Fruit fly (Drosophila melanogaster) whole organism, adult: ENCODE measurements around the gene topi.

ENCODE experiments used
- CG11617 ChIP-seq: fragments of 200-800 bp; sonication (Bioruptor generic); optimal IDR thresholded peaks from 2 replicates; lab custom pipeline; 2017; ENCODE audit warnings: mild to moderate bottlenecking, missing biosample characterization, missing genetic modification reagents, missing genetic modification characterization
- CG12768 ChIP-seq: fragments of 200-800 bp; sonication (Bioruptor generic); optimal IDR thresholded peaks from 2 replicates; lab custom pipeline; 2017; ENCODE audit warnings: missing biosample characterization, missing genetic modification characterization, mild to moderate bottlenecking, moderate library complexity, missing genetic modification reagents
- CG14711 ChIP-seq: fragments of 200-800 bp; sonication (Bioruptor generic); optimal IDR thresholded peaks from 2 replicates; lab custom pipeline; 2018; ENCODE audit warnings: missing biosample characterization, mild to moderate bottlenecking, missing genetic modification characterization, moderate library complexity
- CG1620 ChIP-seq: fragments of 200-800 bp; sonication (Bioruptor generic); optimal IDR thresholded peaks from 2 replicates; lab custom pipeline; 2016; ENCODE audit warnings: missing biosample characterization, missing genetic modification characterization
- CG33017 ChIP-seq: fragments of 200-800 bp; sonication (Bioruptor generic); optimal IDR thresholded peaks from 2 replicates; lab custom pipeline; 2018; ENCODE audit warnings: missing biosample characterization, mild to moderate bottlenecking, missing genetic modification characterization, moderate library complexity
- CG5204 ChIP-seq: fragments of 200-800 bp; sonication (Bioruptor generic); optimal IDR thresholded peaks from 2 replicates; lab custom pipeline; 2016; ENCODE audit warnings: missing biosample characterization, missing genetic modification characterization
- CG7045 ChIP-seq: fragments of 200-800 bp; sonication (Bioruptor generic); optimal IDR thresholded peaks from 2 replicates; lab custom pipeline; 2017; ENCODE audit warnings: missing biosample characterization, mild to moderate bottlenecking, missing genetic modification characterization
- CG7101 ChIP-seq: fragments of 200-800 bp; sonication (Bioruptor generic); optimal IDR thresholded peaks from 2 replicates; lab custom pipeline; 2018; ENCODE audit warnings: missing biosample characterization, mild to moderate bottlenecking, missing genetic modification characterization, moderate library complexity
- Clk ChIP-seq: fragments of 200-800 bp; sonication (Bioruptor generic); optimal IDR thresholded peaks from 2 replicates; lab custom pipeline; 2017; ENCODE audit warnings: missing biosample characterization, missing genetic modification characterization
- Crg-1 ChIP-seq: fragments of 200-800 bp; sonication (Bioruptor generic); optimal IDR thresholded peaks from 2 replicates; lab custom pipeline; 2016; ENCODE audit warnings: missing biosample characterization, missing genetic modification characterization
- Hr96 ChIP-seq: fragments of 200-800 bp; sonication (Bioruptor generic); optimal IDR thresholded peaks from 2 replicates; lab custom pipeline; 2016; ENCODE audit warnings: missing biosample characterization, missing genetic modification characterization
- Mnt ChIP-seq: fragments of 200-800 bp; sonication (Bioruptor generic); optimal IDR thresholded peaks from 2 replicates; lab custom pipeline; 2016; ENCODE audit warnings: missing biosample characterization, mild to moderate bottlenecking, missing genetic modification characterization
- bab1 ChIP-seq: fragments of 200-800 bp; sonication (Bioruptor generic); optimal IDR thresholded peaks from 3 replicates; lab custom pipeline; 2019; ENCODE audit warnings: missing biosample characterization, mild to moderate bottlenecking, missing genetic modification characterization, moderate library complexity
- cic ChIP-seq: fragments of 200-800 bp; sonication (Bioruptor generic); optimal IDR thresholded peaks from 2 replicates; lab custom pipeline; 2017; ENCODE audit warnings: missing biosample characterization, mild to moderate bottlenecking, missing genetic modification characterization, moderate library complexity
- cnc ChIP-seq, 2 experiments: fragments of >200 bp; optimal IDR thresholded peaks; 2 replicates each; lab custom pipeline; 2017
- kay ChIP-seq: fragments of 200-800 bp; sonication (Bioruptor generic); peaks from one replicate; lab custom pipeline; 2016; ENCODE audit warnings: missing biosample characterization, missing genetic modification characterization, borderline replicate concordance
- ovo ChIP-seq: fragments of 200-800 bp; sonication (Bioruptor generic); optimal IDR thresholded peaks from 2 replicates; lab custom pipeline; 2016; ENCODE audit warnings: missing biosample characterization, missing genetic modification characterization
- pad ChIP-seq: fragments of 200-800 bp; sonication (Bioruptor generic); optimal IDR thresholded peaks from 3 replicates; lab custom pipeline; 2017; ENCODE audit warnings: missing biosample characterization, missing genetic modification characterization, mild to moderate bottlenecking, moderate library complexity, missing genetic modification reagents
- tj ChIP-seq: fragments of 200-800 bp; sonication (Bioruptor generic); optimal IDR thresholded peaks from 3 replicates; lab custom pipeline; 2017; ENCODE audit warnings: missing biosample characterization, mild to moderate bottlenecking, missing genetic modification characterization, moderate library complexity
- toe ChIP-seq: fragments of 200-800 bp; sonication (Bioruptor generic); optimal IDR thresholded peaks from 2 replicates; lab custom pipeline; 2016; ENCODE audit warnings: missing biosample characterization, missing genetic modification characterization

topi gene

dm6 chr3R:9777941-9778360 lies 3.0 kb downstream of the topi start, which contains the start of gene RpS29:
RpS29 (plus strand) TSS chr3R:9778042.
- TF ChIP-seq CG5204 (GFP tag; lab: Kevin White, UChicago) (no peak), CG11617 (GFP tag; lab: Kevin White, UChicago) (peak; percentile 83), CG33017 (peak; percentile 53), CG1620 (GFP tag; lab: Kevin White, UChicago) (peak; percentile 94), Crg-1 (GFP tag; lab: Kevin White, UChicago) (peak; percentile 93), cic (peak; percentile 74), tj (peak; percentile 50), Hr96 (GFP tag; lab: Kevin White, UChicago) (peak; percentile 87), cnc (optimal IDR thresholded peaks at IDR 0.05; lab: Kevin White, UChicago) (no peak), bab1 (peak; percentile 93), kay (GFP tag; lab: Kevin White, UChicago) (no peak), pad (GFP tag; lab: Kevin White, UChicago) (peak; percentile 71), Mnt (peak; percentile 90), Clk (peak; percentile 62), CG14711 (tag; lab: Kevin White, UChicago) (peak; percentile 69), CG7045 (GFP tag; lab: Kevin White, UChicago) (peak; percentile 42), CG12768 (GFP tag; lab: Kevin White, UChicago) (peak; percentile 70), ovo (GFP tag; lab: Kevin White, UChicago) (peak; percentile 73), toe (GFP tag; lab: Kevin White, UChicago) (peak; percentile 92), CG7101 (tag; lab: Kevin White, UChicago) (peak; percentile 86)

- TF ChIP-seq bab1 = no peak
Measured at dm6 chr3R:9779764-9780163, 4.8 kb downstream of the topi start, which contains the start of gene CG12947. CG12947 (plus strand) TSS chr3R:9780064.

dm6 chr3R:9783240-9783917 lies 8.5 kb downstream of the topi start:
- TF ChIP-seq CG14711 (tag; lab: Kevin White, UChicago) (peak; percentile 18), CG7101 (tag; lab: Kevin White, UChicago) (peak; percentile 16), CG33017 (peak; percentile 37), bab1 (peak; percentile 62), CG11617 (GFP tag; lab: Kevin White, UChicago) (no peak), cic (no peak), ovo (GFP tag; lab: Kevin White, UChicago) (peak; percentile 0)

dm6 chr3R:9784341-9785062 lies 9.6 kb downstream of the topi start, which contains the start of the genes MtnA and CG8500:
MtnA (minus strand) TSS chr3R:9784370.
CG8500 (plus strand) TSS chr3R:9784653.
- peak; percentile 27 for TF ChIP-seq CG7101 (tag; lab: Kevin White, UChicago)
- TF ChIP-seq Clk = no peak
- TF ChIP-seq CG11617 (GFP tag; lab: Kevin White, UChicago) = no peak
- TF ChIP-seq CG14711 (tag; lab: Kevin White, UChicago) = no peak
- peak; percentile 3 for TF ChIP-seq pad (GFP tag; lab: Kevin White, UChicago)
- peak; percentile 67 for TF ChIP-seq bab1
- no peak for TF ChIP-seq CG7045 (GFP tag; lab: Kevin White, UChicago)
- TF ChIP-seq CG12768 (GFP tag; lab: Kevin White, UChicago) = no peak
- TF ChIP-seq Hr96 (GFP tag; lab: Kevin White, UChicago) = no peak
- no peak for TF ChIP-seq CG1620 (GFP tag; lab: Kevin White, UChicago)
- TF ChIP-seq Mnt = peak; percentile 51
- no peak for TF ChIP-seq kay (GFP tag; lab: Kevin White, UChicago)
- no peak for TF ChIP-seq toe (GFP tag; lab: Kevin White, UChicago)
- TF ChIP-seq cic = peak; percentile 60
- TF ChIP-seq Crg-1 (GFP tag; lab: Kevin White, UChicago) = no peak
- TF ChIP-seq tj = no peak
- TF ChIP-seq CG33017 = no peak
- TF ChIP-seq cnc (optimal IDR thresholded peaks at IDR 0.05; lab: Kevin White, UChicago) = no peak
- TF ChIP-seq CG5204 (GFP tag; lab: Kevin White, UChicago) = no peak
- TF ChIP-seq ovo (GFP tag; lab: Kevin White, UChicago) = no peak

- TF ChIP-seq CG7045 (GFP tag; lab: Kevin White, UChicago) (no peak), kay (GFP tag; lab: Kevin White, UChicago) (no peak), Crg-1 (GFP tag; lab: Kevin White, UChicago) (peak; percentile 74), ovo (GFP tag; lab: Kevin White, UChicago) (peak; percentile 72), cic (peak; percentile 44), CG33017 (peak; percentile 53), CG1620 (GFP tag; lab: Kevin White, UChicago) (peak; percentile 72), CG12768 (GFP tag; lab: Kevin White, UChicago) (peak; percentile 52), pad (GFP tag; lab: Kevin White, UChicago) (peak; percentile 55), bab1 (peak; percentile 79), CG14711 (tag; lab: Kevin White, UChicago) (peak; percentile 50), cnc (optimal IDR thresholded peaks at IDR 0.05; lab: Kevin White, UChicago) (no peak), Mnt (peak; percentile 41), tj (peak; percentile 97), toe (GFP tag; lab: Kevin White, UChicago) (no peak), CG7101 (tag; lab: Kevin White, UChicago) (peak; percentile 65), CG5204 (GFP tag; lab: Kevin White, UChicago) (no peak), Clk (no peak), CG11617 (GFP tag; lab: Kevin White, UChicago) (peak; percentile 56), Hr96 (GFP tag; lab: Kevin White, UChicago) (no peak)
Measured at dm6 chr3R:9791177-9791806, 16.4 kb downstream of the topi start, which contains the start of the genes CG12945 and CG8507. CG12945 (minus strand) TSS chr3R:9791221. CG8507 (plus strand) TSS chr3R:9791483.
